Worm (Caenorhabditis elegans) whole organism, L4 larva: Measurements from ENCODE around the gene cls-2.

Experiments used
- F26F4.8 ChIP-seq: fragments of 200-800 bp; sonication (Bioruptor generic); conservative IDR thresholded peaks from 2 replicates; pipeline ENCODE4 v1.3.6; 2022; ENCODE audit warnings: missing genetic modification characterization, missing compliant biosample characterization
- aly-2 ChIP-seq: sonication (generic microtip); optimal IDR thresholded peaks from 2 replicates; lab custom pipeline; 2018; ENCODE audit warnings: missing biosample characterization, missing genetic modification characterization
- ces-1 ChIP-seq: fragments of 150-350 bp; sonication (generic microtip); optimal IDR thresholded peaks from 4 replicates; lab custom pipeline; 2014; ENCODE audit warnings: missing biosample characterization, missing genetic modification reagents, missing genetic modification characterization
- dmd-8 ChIP-seq: fragments of 200-800 bp; sonication (Bioruptor generic); IDR thresholded peaks from 2 replicates; pipeline ENCODE4 v1.3.6; 2022; ENCODE audit warnings: missing genetic modification characterization, missing compliant biosample characterization
- egl-27 ChIP-seq: sonication (generic microtip); optimal IDR thresholded peaks from 3 replicates; lab custom pipeline; 2017; ENCODE audit warnings: missing biosample characterization, missing genetic modification reagents, missing genetic modification characterization
- hmg-1.1 ChIP-seq: fragments of 200-800 bp; sonication (Bioruptor generic); IDR thresholded peaks from 2 replicates; pipeline ENCODE4 v1.3.6; 2022; ENCODE audit warnings: missing genetic modification reagents, missing genetic modification characterization, missing compliant biosample characterization
- lin-13 ChIP-seq: fragments of 150-350 bp; optimal IDR thresholded peaks from 2 replicates; lab custom pipeline; 2014; ENCODE audit warnings: missing biosample characterization, missing genetic modification reagents, missing genetic modification characterization
- nhr-237 ChIP-seq: sonication (generic microtip); optimal IDR thresholded peaks from 2 replicates; lab custom pipeline; 2017; ENCODE audit warnings: missing biosample characterization, missing genetic modification characterization
- pqm-1 ChIP-seq: sonication (generic microtip); optimal IDR thresholded peaks from 2 replicates; lab custom pipeline; 2017; ENCODE audit warnings: missing biosample characterization, missing genetic modification characterization
- unc-39 ChIP-seq: sonication (generic microtip); optimal IDR thresholded peaks from 2 replicates; lab custom pipeline; 2017; ENCODE audit warnings: missing biosample characterization, missing genetic modification characterization
- ztf-11 ChIP-seq: fragments of 150-350 bp; optimal IDR thresholded peaks from 2 replicates; lab custom pipeline; 2014; ENCODE audit warnings: missing biosample characterization, missing genetic modification characterization

- TF ChIP-seq egl-27 (tag; lab: Kevin White, UChicago) (no peak), lin-13 (no peak), pqm-1 (tag; lab: Kevin White, UChicago) (no peak), unc-39 (tag; lab: Kevin White, UChicago) (no peak), ces-1 (GFP tag; lab: Kevin White, UChicago) (no peak), ztf-11 (tag; lab: Kevin White, UChicago) (no peak), F26F4.8 (GFP tag; lab: Robert Waterston, UW) (no peak), aly-2 (no peak), dmd-8 (GFP tag; lab: Robert Waterston, UW) (no peak), hmg-1.1 (GFP tag; lab: Robert Waterston, UW) (no peak), nhr-237 (tag; lab: Kevin White, UChicago) (no peak)
Observed at ce11 chrIII:9080127-9080526, 25.3 kb downstream of the cls-2 start.
